Worm (Caenorhabditis elegans) whole organism, early embryonic: ENCODE measurements around the gene cnc-8.

Experiments
- B0310.2 ChIP-seq: sonication (generic microtip); optimal IDR thresholded peaks from 2 replicates; lab custom pipeline; 2016; ENCODE audit warnings: mild to moderate bottlenecking, missing genetic modification characterization, missing compliant biosample characterization
- aly-1 ChIP-seq: sonication (generic microtip); optimal IDR thresholded peaks from 2 replicates; lab custom pipeline; 2016; ENCODE audit warnings: missing genetic modification characterization, missing compliant biosample characterization
- ama-1 ChIP-seq: fragments of 150-350 bp; optimal IDR thresholded peaks from 2 replicates; lab custom pipeline; 2014
- ceh-36 ChIP-seq: sonication (generic microtip); optimal IDR thresholded peaks from 2 replicates; lab custom pipeline; 2016; ENCODE audit warnings: missing genetic modification characterization, inconsistent platforms, missing compliant biosample characterization
- flt-1 ChIP-seq: fragments of 200-800 bp; sonication (Bioruptor generic); IDR thresholded peaks from 2 replicates; pipeline ENCODE4 v1.3.6; 2022; ENCODE audit warnings: missing genetic modification characterization, missing compliant biosample characterization
- hmbx-1 ChIP-seq: sonication (generic microtip); optimal IDR thresholded peaks from 2 replicates; lab custom pipeline; 2016; ENCODE audit warnings: mild to moderate bottlenecking, missing genetic modification characterization, missing compliant biosample characterization
- hmg-4 ChIP-seq: fragments of 200-800 bp; sonication (Bioruptor generic); optimal IDR thresholded peaks from 2 replicates; lab custom pipeline; 2018; ENCODE audit warnings: mild to moderate bottlenecking, missing genetic modification characterization, missing compliant biosample characterization
- pes-1 ChIP-seq: fragments of 200-800 bp; sonication (Bioruptor generic); IDR thresholded peaks from 2 replicates; pipeline ENCODE4 v1.3.6; 2022; ENCODE audit warnings: missing genetic modification reagents, missing genetic modification characterization, missing compliant biosample characterization
- scrt-1 ChIP-seq: fragments of 200-800 bp; sonication (Bioruptor generic); IDR thresholded peaks from 2 replicates; pipeline ENCODE4 v1.3.6; 2022; ENCODE audit warnings: missing genetic modification characterization, missing compliant biosample characterization
- sea-1 ChIP-seq: fragments of 200-800 bp; sonication (Bioruptor generic); conservative IDR thresholded peaks from 2 replicates; pipeline ENCODE4 v1.3.6; 2022; ENCODE audit warnings: missing genetic modification characterization, missing compliant biosample characterization
- tbx-11 ChIP-seq: fragments of 200-800 bp; sonication (Bioruptor generic); IDR thresholded peaks from 2 replicates; pipeline ENCODE4 v1.3.6; 2022; ENCODE audit warnings: missing genetic modification characterization, missing compliant biosample characterization

DNA sequence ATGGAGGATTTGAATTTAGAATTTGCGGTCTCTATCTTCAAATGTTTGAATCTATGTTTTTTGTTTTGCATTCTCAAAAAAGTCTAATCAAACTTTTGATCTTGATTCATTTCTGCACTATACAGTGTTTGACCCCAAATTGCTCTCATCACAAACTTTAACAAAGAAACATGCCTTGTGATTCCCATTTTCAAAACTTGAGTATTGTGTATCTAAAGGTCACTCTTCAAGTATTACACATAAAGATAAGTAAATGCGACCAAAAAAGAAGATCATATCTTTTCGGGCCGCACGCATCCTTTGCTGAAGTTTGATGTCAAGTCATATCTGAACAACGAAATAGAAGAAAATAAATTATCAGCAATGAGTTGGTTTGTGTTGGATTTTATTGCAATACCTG lies 4.5 kb upstream of the cnc-8 start:
- TF ChIP-seq tbx-11 (GFP tag; lab: Robert Waterston, UW) = no peak
- TF ChIP-seq flt-1 (GFP tag; lab: Robert Waterston, UW) = no peak
- TF ChIP-seq aly-1 (tag; lab: Kevin White, UChicago) = no peak
- no peak for TF ChIP-seq ama-1 (lab: Kevin White, UChicago)
- no peak for TF ChIP-seq sea-1 (GFP tag; lab: Robert Waterston, UW)
- TF ChIP-seq scrt-1 (GFP tag; lab: Robert Waterston, UW) = no peak
- no peak for TF ChIP-seq hmg-4 (GFP tag; lab: Kevin White, UChicago)
- no peak for TF ChIP-seq pes-1 (GFP tag; lab: Robert Waterston, UW)
- no peak for TF ChIP-seq B0310.2 (tag; lab: Kevin White, UChicago)
- no peak for TF ChIP-seq hmbx-1 (tag; lab: Kevin White, UChicago)
- TF ChIP-seq ceh-36 (tag; lab: Kevin White, UChicago) = no peak
